Fruit fly (Drosophila melanogaster) whole organism, embryonic: ENCODE results near the gene CG32845.
A peak's percentile ranks its signal among the peaks of the same experiment; 100 is the strongest.

Source experiments
- CG10209 ChIP-seq: fragments of 200-800 bp; sonication (Bioruptor generic); optimal IDR thresholded peaks from 3 replicates; lab custom pipeline; 2017; ENCODE audit warnings: missing biosample characterization, mild to moderate bottlenecking, missing genetic modification characterization, missing genetic modification reagents
- CG1024 ChIP-seq: fragments of 200-800 bp; sonication (Bioruptor generic); IDR thresholded peaks from 2 replicates; pipeline ENCODE4 v1.3.6; 2022; ENCODE audit warnings: missing biosample characterization, missing genetic modification characterization
- CG10431 ChIP-seq: fragments of 200-800 bp; sonication (Bioruptor generic); optimal IDR thresholded peaks from 3 replicates; lab custom pipeline; 2018; ENCODE audit warnings: missing biosample characterization, mild to moderate bottlenecking, missing genetic modification characterization
- CG11093 ChIP-seq: fragments of 200-800 bp; sonication (Bioruptor generic); IDR thresholded peaks from 3 replicates; pipeline ENCODE4 v1.3.6; 2022; ENCODE audit warnings: missing biosample characterization, missing genetic modification characterization
- CG12942 ChIP-seq: fragments of 200-800 bp; sonication (Bioruptor generic); optimal IDR thresholded peaks from 3 replicates; lab custom pipeline; 2016; ENCODE audit warnings: missing biosample characterization, missing genetic modification characterization
- CG15479 ChIP-seq: fragments of 200-800 bp; sonication (Bioruptor generic); optimal IDR thresholded peaks from 3 replicates; lab custom pipeline; 2019; ENCODE audit warnings: missing biosample characterization, mild to moderate bottlenecking, missing genetic modification characterization, moderate library complexity
- CG17186 ChIP-seq: fragments of 200-800 bp; sonication (Bioruptor generic); optimal IDR thresholded peaks from 3 replicates; lab custom pipeline; 2017; ENCODE audit warnings: missing biosample characterization, missing genetic modification reagents, missing genetic modification characterization
- CG18599 ChIP-seq: fragments of 200-800 bp; sonication (Bioruptor generic); optimal IDR thresholded peaks from 3 replicates; lab custom pipeline; 2017; ENCODE audit warnings: missing biosample characterization, missing genetic modification characterization, mild to moderate bottlenecking, moderate library complexity, missing genetic modification reagents
- CG18764 ChIP-seq: fragments of 200-800 bp; sonication (Bioruptor generic); optimal IDR thresholded peaks from 3 replicates; lab custom pipeline; 2016; ENCODE audit warnings: missing biosample characterization, missing genetic modification characterization
- CG3065 ChIP-seq: fragments of 200-800 bp; sonication (Bioruptor generic); optimal IDR thresholded peaks from 2 replicates; lab custom pipeline; 2016; ENCODE audit warnings: missing biosample characterization, missing genetic modification characterization
- CG31224 ChIP-seq: fragments of 200-800 bp; sonication (Bioruptor generic); IDR thresholded peaks from 2 replicates; pipeline ENCODE4 v1.3.6; 2022; ENCODE audit warnings: missing biosample characterization, missing genetic modification characterization
- CG31388 ChIP-seq: fragments of 200-800 bp; sonication (Bioruptor generic); optimal IDR thresholded peaks from 2 replicates; lab custom pipeline; 2016; ENCODE audit warnings: missing biosample characterization, missing genetic modification characterization
- CG32532 ChIP-seq: fragments of 200-800 bp; sonication (Bioruptor generic); IDR thresholded peaks from 2 replicates; pipeline ENCODE4 v1.3.6; 2022; ENCODE audit warnings: missing biosample characterization, missing genetic modification characterization
- CG34422 ChIP-seq: fragments of 200-800 bp; sonication (Bioruptor generic); IDR thresholded peaks from 3 replicates; pipeline ENCODE4 v1.3.6; 2022; ENCODE audit warnings: missing biosample characterization, missing genetic modification characterization
- CG4404 ChIP-seq: fragments of 200-800 bp; sonication (Bioruptor generic); IDR thresholded peaks from 2 replicates; pipeline ENCODE4 v1.3.6; 2022; ENCODE audit warnings: missing biosample characterization, missing genetic modification characterization
- CG4617 ChIP-seq: fragments of 200-800 bp; sonication (Bioruptor generic); optimal IDR thresholded peaks from 3 replicates; lab custom pipeline; 2016; ENCODE audit warnings: missing biosample characterization, missing genetic modification characterization, borderline replicate concordance
- CG5245 ChIP-seq: fragments of 200-800 bp; sonication (Bioruptor generic); optimal IDR thresholded peaks from 3 replicates; lab custom pipeline; 2016; ENCODE audit warnings: missing biosample characterization, missing genetic modification characterization
- CG8281 ChIP-seq: fragments of 200-800 bp; sonication (Bioruptor generic); optimal IDR thresholded peaks from 2 replicates; lab custom pipeline; 2018; ENCODE audit warnings: missing biosample characterization, mild to moderate bottlenecking, missing genetic modification characterization, moderate library complexity
- Camta ChIP-seq: fragments of 200-800 bp; sonication (Bioruptor generic); optimal IDR thresholded peaks from 2 replicates; lab custom pipeline; 2016; ENCODE audit warnings: missing biosample characterization, missing genetic modification characterization
- Fer2 ChIP-seq: fragments of 200-800 bp; sonication (Bioruptor generic); optimal IDR thresholded peaks from 2 replicates; lab custom pipeline; 2018; ENCODE audit warnings: missing biosample characterization, mild to moderate bottlenecking, missing genetic modification characterization, moderate library complexity
- Fer3 ChIP-seq: fragments of 200-800 bp; sonication (Bioruptor generic); optimal IDR thresholded peaks from 2 replicates; lab custom pipeline; 2018; ENCODE audit warnings: missing biosample characterization, mild to moderate bottlenecking, missing genetic modification characterization, moderate library complexity
- GATAe ChIP-seq: fragments of 200-800 bp; sonication (Bioruptor generic); conservative IDR thresholded peaks from 2 replicates; pipeline ENCODE4 v1.3.6; 2022; ENCODE audit warnings: missing biosample characterization, missing genetic modification characterization
- Gsc ChIP-seq: fragments of 200-800 bp; sonication (Bioruptor generic); IDR thresholded peaks from 2 replicates; pipeline ENCODE4 v1.3.6; 2022; ENCODE audit warnings: missing biosample characterization, missing genetic modification characterization
- H15 ChIP-seq: fragments of 200-800 bp; sonication (Bioruptor generic); IDR thresholded peaks from 3 replicates; pipeline ENCODE4 v1.3.6; 2022; ENCODE audit warnings: missing biosample characterization, missing genetic modification characterization
- Hey ChIP-seq: fragments of 200-800 bp; sonication (Bioruptor generic); optimal IDR thresholded peaks from 3 replicates; lab custom pipeline; 2018; ENCODE audit warnings: missing biosample characterization, mild to moderate bottlenecking, missing genetic modification characterization
- Hmr ChIP-seq: fragments of 200-800 bp; sonication (Bioruptor generic); optimal IDR thresholded peaks from 3 replicates; lab custom pipeline; 2017; ENCODE audit warnings: mild to moderate bottlenecking, missing biosample characterization, missing genetic modification reagents, missing genetic modification characterization
- MBD-R2 ChIP-seq: fragments of 200-800 bp; sonication (Bioruptor generic); IDR thresholded peaks from 2 replicates; pipeline ENCODE4 v1.3.6; 2022; ENCODE audit warnings: missing biosample characterization, missing genetic modification characterization
- Med ChIP-seq: fragments of 200-800 bp; sonication (Bioruptor generic); peaks from one replicate; lab custom pipeline; 2016; ENCODE audit warnings: missing biosample characterization, missing genetic modification characterization, mild to moderate bottlenecking, inconsistent platforms, moderate library complexity
- Ravus ChIP-seq: fragments of 200-800 bp; sonication (Bioruptor generic); IDR thresholded peaks from 2 replicates; pipeline ENCODE4 v1.3.6; 2022; ENCODE audit warnings: missing biosample characterization, missing genetic modification characterization
- Side ChIP-seq: fragments of 200-800 bp; sonication (Bioruptor generic); optimal IDR thresholded peaks from 2 replicates; lab custom pipeline; 2016; ENCODE audit warnings: missing biosample characterization, missing genetic modification characterization
- al ChIP-seq: fragments of 200-800 bp; sonication (Bioruptor generic); IDR thresholded peaks from 2 replicates; pipeline ENCODE4 v1.3.6; 2022; ENCODE audit warnings: missing biosample characterization, missing genetic modification characterization
- bcd ChIP-seq: fragments of 200-800 bp; sonication (Bioruptor generic); optimal IDR thresholded peaks from 2 replicates; lab custom pipeline; 2017; ENCODE audit warnings: missing biosample characterization, mild to moderate bottlenecking, missing genetic modification characterization
- bsh ChIP-seq, 2 experiments: fragments of 200-800 bp; sonication (Bioruptor generic); optimal IDR thresholded peaks; 2 replicates each; lab custom pipeline; 2017 to 2018; ENCODE audit warnings: mild to moderate bottlenecking in 2 of 2, missing biosample characterization in 2 of 2, missing genetic modification characterization in 2 of 2, moderate library complexity in 1 of 2
- cad ChIP-seq: fragments of >200 bp; optimal IDR thresholded peaks from 2 replicates; lab custom pipeline; 2017; ENCODE audit warnings: missing biosample characterization, missing genetic modification characterization
- dati ChIP-seq: fragments of 200-800 bp; sonication (Bioruptor generic); IDR thresholded peaks from 2 replicates; pipeline ENCODE4 v1.3.6; 2022; ENCODE audit warnings: missing biosample characterization, missing genetic modification characterization
- eve ChIP-seq, 2 experiments: fragments of >200 bp; optimal IDR thresholded peaks; 2 replicates each; lab custom pipeline; 2017; ENCODE audit warnings: missing biosample characterization in 2 of 2, missing genetic modification characterization in 2 of 2
- fd102C ChIP-seq: fragments of 200-800 bp; sonication (Bioruptor generic); optimal IDR thresholded peaks from 2 replicates; lab custom pipeline; 2018; ENCODE audit warnings: missing biosample characterization, mild to moderate bottlenecking, missing genetic modification characterization, moderate library complexity
- fd96Cb ChIP-seq: fragments of 200-800 bp; sonication (Bioruptor generic); optimal IDR thresholded peaks from 2 replicates; lab custom pipeline; 2018; ENCODE audit warnings: missing biosample characterization, mild to moderate bottlenecking, missing genetic modification characterization, moderate library complexity
- jumu ChIP-seq: fragments of 200-800 bp; sonication (Bioruptor generic); optimal IDR thresholded peaks from 3 replicates; lab custom pipeline; 2016; ENCODE audit warnings: missing biosample characterization, missing genetic modification characterization
- knrl ChIP-seq: fragments of 200-800 bp; sonication (Bioruptor generic); IDR thresholded peaks from 3 replicates; pipeline ENCODE4 v1.3.6; 2022; ENCODE audit warnings: missing biosample characterization, missing genetic modification characterization; ENCODE audit not compliant: partially characterized antibody
- luna ChIP-seq: fragments of 200-800 bp; sonication (Bioruptor generic); optimal IDR thresholded peaks from 2 replicates; lab custom pipeline; 2016; ENCODE audit warnings: missing biosample characterization, missing genetic modification characterization
- nau ChIP-seq: fragments of 200-800 bp; sonication (Bioruptor generic); optimal IDR thresholded peaks from 3 replicates; lab custom pipeline; 2017; ENCODE audit warnings: missing biosample characterization, mild to moderate bottlenecking, missing genetic modification characterization, missing genetic modification reagents
- oc ChIP-seq: fragments of 200-800 bp; sonication (Bioruptor generic); optimal IDR thresholded peaks from 2 replicates; lab custom pipeline; 2018; ENCODE audit warnings: missing biosample characterization, mild to moderate bottlenecking, missing genetic modification characterization, moderate library complexity
- so ChIP-seq: fragments of 200-800 bp; sonication (Bioruptor generic); IDR thresholded peaks from 3 replicates; pipeline ENCODE4 v1.3.6; 2022; ENCODE audit warnings: missing biosample characterization, missing genetic modification characterization
- stwl ChIP-seq: fragments of 200-800 bp; sonication (Bioruptor generic); optimal IDR thresholded peaks from 3 replicates; lab custom pipeline; 2018; ENCODE audit warnings: missing biosample characterization, mild to moderate bottlenecking, missing genetic modification characterization, moderate library complexity
- tll ChIP-seq, 2 experiments: fragments of 200-800 bp in 1 of 2; fragments of >200 bp in 1 of 2; sonication (Bioruptor generic) in 1 of 2; optimal IDR thresholded peaks; 2 replicates each; lab custom pipeline; 2017 to 2019; ENCODE audit warnings: missing biosample characterization in 2 of 2, missing genetic modification characterization in 2 of 2, mild to moderate bottlenecking in 1 of 2, moderate library complexity in 1 of 2
- toy ChIP-seq: fragments of 200-800 bp; sonication (Bioruptor generic); IDR thresholded peaks from 2 replicates; pipeline ENCODE4 v1.3.6; 2022; ENCODE audit warnings: missing biosample characterization, missing genetic modification characterization
- trem ChIP-seq: fragments of 200-800 bp; optimal IDR thresholded peaks from 3 replicates; lab custom pipeline; 2019; ENCODE audit warnings: missing biosample characterization, mild to moderate bottlenecking, missing genetic modification characterization, moderate library complexity
- usp ChIP-seq: fragments of >200 bp; optimal IDR thresholded peaks from 2 replicates; lab custom pipeline; 2017; ENCODE audit warnings: missing biosample characterization, missing genetic modification characterization

Gene CG32845

DNA sequence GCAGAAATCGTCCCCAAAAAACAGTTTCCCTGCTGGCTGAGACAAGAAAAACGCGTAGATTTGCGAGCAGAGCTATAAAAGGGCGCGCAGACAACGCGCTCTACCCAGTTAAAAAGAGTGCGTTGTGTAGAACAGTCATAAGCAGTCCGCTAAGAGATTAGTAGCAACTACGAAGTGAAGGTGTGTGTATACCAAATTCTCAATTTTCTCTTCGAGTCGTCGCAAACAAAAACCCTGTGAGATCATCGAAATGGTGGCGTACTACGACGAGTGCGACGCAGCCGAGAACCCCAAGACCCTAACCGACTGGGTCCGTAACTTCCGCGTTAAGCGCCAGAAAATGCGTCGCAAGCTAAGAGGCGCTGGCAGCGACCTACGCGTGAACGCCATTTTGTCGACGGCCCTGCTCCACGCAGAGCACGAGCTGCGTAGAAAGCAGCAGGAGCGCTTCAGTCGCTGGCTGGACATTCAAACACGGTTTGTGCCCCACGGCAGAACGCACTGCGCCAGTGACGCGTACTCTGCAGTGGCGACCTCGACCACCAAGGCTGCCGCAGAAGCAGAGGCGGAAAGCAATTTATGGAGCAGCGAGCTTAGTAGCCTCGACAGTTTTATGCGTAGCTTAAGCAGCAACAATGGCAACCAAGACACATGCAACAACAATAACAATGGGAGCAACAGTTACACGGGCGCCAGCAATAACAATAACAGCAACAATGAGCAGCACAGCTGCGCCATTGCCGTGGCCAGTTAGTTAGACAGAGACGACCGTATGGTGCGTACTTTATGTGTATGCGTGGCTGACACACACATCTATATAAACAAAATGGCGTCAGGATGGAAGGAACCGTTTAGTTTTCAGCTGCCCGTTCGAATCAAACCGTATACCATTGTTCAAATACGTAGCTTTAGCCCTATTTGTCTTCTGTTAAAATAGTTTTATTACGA, 48.9 kb downstream of the CG32845 start (continued):
- TF ChIP-seq MBD-R2 (no peak), cad (GFP tag; lab: Kevin White, UChicago) (no peak), dati (GFP tag; lab: Robert Waterston, UW) (no peak), Med (GFP tag; lab: Kevin White, UChicago) (peak; percentile 85), fd102C (GFP tag; lab: Kevin White, UChicago) (no peak), luna (GFP tag; lab: Kevin White, UChicago) (no peak), stwl (tag; lab: Kevin White, UChicago) (no peak), Hmr (peak; percentile 49), Side (GFP tag; lab: Kevin White, UChicago) (no peak), Gsc (GFP tag; lab: Robert Waterston, UW) (no peak), CG3065 (GFP tag; lab: Kevin White, UChicago) (no peak), CG31388 (no peak), toy (GFP tag; lab: Robert Waterston, UW) (no peak), CG1024 (GFP tag; lab: Robert Waterston, UW) (peak; percentile 6; the same call in 1 of the 2 replicates), bsh (GFP tag; optimal IDR thresholded peaks at IDR 0.05; lab: Kevin White, UChicago) (no peak), CG12942 (no peak), CG5245 (GFP tag; lab: Kevin White, UChicago) (no peak), tll (GFP tag; optimal IDR thresholded peaks at IDR 0.05; lab: Kevin White, UChicago) (no peak), Fer3 (no peak), CG32532 (GFP tag; lab: Robert Waterston, UW) (peak; percentile 32; the same call in 1 of the 2 replicates), trem (tag; lab: Kevin White, UChicago) (no peak), Camta (GFP tag; lab: Kevin White, UChicago) (no peak), bcd (GFP tag; lab: Kevin White, UChicago) (no peak), H15 (no peak), usp (GFP tag; lab: Kevin White, UChicago) (no peak), jumu (peak; percentile 8), CG4617 (GFP tag; lab: Kevin White, UChicago) (no peak), CG11093 (no peak), fd96Cb (no peak), oc (tag; lab: Kevin White, UChicago) (no peak), Fer2 (tag; lab: Kevin White, UChicago) (no peak), Hey (tag; lab: Kevin White, UChicago) (no peak), CG10209 (GFP tag; lab: Kevin White, UChicago) (no peak), CG34422 (GFP tag; lab: Robert Waterston, UW) (peak; percentile 76), nau (GFP tag; lab: Kevin White, UChicago) (no peak), CG17186 (no peak), CG10431 (peak; percentile 58), CG18599 (GFP tag; lab: Kevin White, UChicago) (peak; percentile 28), CG4404 (GFP tag; lab: Robert Waterston, UW) (no peak), knrl (GFP tag; lab: Robert Waterston, UW) (0 out of 3 replicates have a peak, but pooled peaks have one; percentile 36), CG18764 (no peak), CG31224 (GFP tag; lab: Robert Waterston, UW) (peak; percentile 36; the same call in 1 of the 2 replicates), CG8281 (tag; lab: Kevin White, UChicago) (no peak), al (GFP tag; lab: Robert Waterston, UW) (no peak), CG15479 (GFP tag; lab: Kevin White, UChicago) (no peak), eve (GFP tag; optimal IDR thresholded peaks at IDR 0.05; lab: Kevin White, UChicago) (no peak), so (GFP tag; lab: Robert Waterston, UW) (peak; percentile 17; the same call in 1 of the 3 replicates), Ravus (GFP tag; lab: Robert Waterston, UW) (no peak), GATAe (no peak)
